Fruit fly (Drosophila melanogaster) whole organism, pupa: ENCODE results near the gene CG8319.

Experiments
- CG10348 ChIP-seq: fragments of 200-800 bp; sonication (Bioruptor generic); IDR thresholded peaks from 2 replicates; pipeline ENCODE4 v1.3.6; 2022; ENCODE audit warnings: missing biosample characterization, missing genetic modification characterization
- CG14655 ChIP-seq: fragments of 200-800 bp; sonication (Bioruptor generic); optimal IDR thresholded peaks from 3 replicates; lab custom pipeline; 2017; ENCODE audit warnings: mild to moderate bottlenecking, missing biosample characterization, missing genetic modification reagents, missing genetic modification characterization
- CG15710 ChIP-seq: fragments of 200-800 bp; sonication (Bioruptor generic); optimal IDR thresholded peaks from 2 replicates; lab custom pipeline; 2018; ENCODE audit warnings: missing biosample characterization, mild to moderate bottlenecking, missing genetic modification characterization, moderate library complexity
- CG9948 ChIP-seq: fragments of 200-800 bp; sonication (Bioruptor generic); optimal IDR thresholded peaks from 2 replicates; lab custom pipeline; 2018; ENCODE audit warnings: missing biosample characterization, mild to moderate bottlenecking, missing genetic modification characterization, moderate library complexity
- EcR ChIP-seq: fragments of 200-800 bp; sonication (Bioruptor generic); optimal IDR thresholded peaks from 3 replicates; lab custom pipeline; 2019; ENCODE audit warnings: missing biosample characterization, missing genetic modification characterization, mild to moderate bottlenecking, moderate library complexity, missing genetic modification reagents
- Snoo ChIP-seq: fragments of 200-800 bp; sonication (Bioruptor generic); optimal IDR thresholded peaks from 3 replicates; lab custom pipeline; 2017; ENCODE audit warnings: missing biosample characterization, mild to moderate bottlenecking, missing genetic modification characterization, inconsistent platforms
- gl ChIP-seq: fragments of 200-800 bp; sonication (Bioruptor generic); optimal IDR thresholded peaks from 2 replicates; lab custom pipeline; 2018; ENCODE audit warnings: missing biosample characterization, mild to moderate bottlenecking, missing genetic modification characterization
- rn ChIP-seq: fragments of 200-800 bp; sonication (Bioruptor generic); IDR thresholded peaks from 2 replicates; pipeline ENCODE4 v1.3.6; 2022; ENCODE audit warnings: missing biosample characterization, missing genetic modification characterization

DNA sequence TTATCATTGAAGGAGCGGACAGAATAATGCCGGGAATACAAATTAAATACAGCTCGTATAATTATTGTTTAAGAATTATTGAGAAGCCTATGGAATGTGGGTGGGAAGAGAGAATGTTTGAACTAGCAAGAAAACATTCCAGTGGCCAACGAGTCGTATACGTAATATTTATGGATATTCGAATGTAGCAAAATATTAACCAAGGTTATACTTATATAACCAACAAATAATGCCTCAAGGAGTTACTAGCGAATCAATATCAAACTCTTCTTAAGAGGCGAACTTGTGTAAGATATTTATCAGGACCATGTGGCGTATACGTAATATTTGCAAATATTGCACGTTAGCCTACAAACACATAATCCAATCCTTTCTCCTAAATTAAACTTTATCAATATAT is 38.3 kb downstream of the CG8319 start:
- TF ChIP-seq Snoo (tag; lab: Kevin White, UChicago) (no peak), gl (tag; lab: Kevin White, UChicago) (no peak), CG15710 (no peak), rn (no peak), CG10348 (GFP tag; lab: Robert Waterston, UW) (no peak), CG9948 (tag; lab: Kevin White, UChicago) (no peak), EcR (GFP tag; lab: Kevin White, UChicago) (no peak), CG14655 (GFP tag; lab: Kevin White, UChicago) (no peak)
